Fruit fly (Drosophila melanogaster) whole organism, embryonic: ENCODE data around the gene mop.
A peak's percentile ranks its signal among the peaks of the same experiment; 100 is the strongest.

Experiments
- Asciz ChIP-seq: fragments of 200-800 bp; sonication (Bioruptor generic); optimal IDR thresholded peaks from 2 replicates; lab custom pipeline; 2017; ENCODE audit warnings: missing biosample characterization, mild to moderate bottlenecking, missing genetic modification characterization, missing genetic modification reagents
- Blimp-1 ChIP-seq: fragments of 200-800 bp; sonication (Bioruptor generic); optimal IDR thresholded peaks from 3 replicates; lab custom pipeline; 2018; ENCODE audit warnings: missing biosample characterization, missing genetic modification characterization, mild to moderate bottlenecking, moderate library complexity, missing genetic modification reagents
- C15 ChIP-seq: fragments of 200-800 bp; sonication (Bioruptor generic); IDR thresholded peaks from 3 replicates; pipeline ENCODE4 v1.3.6; 2022; ENCODE audit warnings: missing biosample characterization, missing genetic modification characterization
- CG10462 ChIP-seq: fragments of 200-800 bp; sonication (Bioruptor generic); optimal IDR thresholded peaks from 2 replicates; lab custom pipeline; 2016; ENCODE audit warnings: missing biosample characterization, missing genetic modification characterization
- CG10654 ChIP-seq: fragments of 200-800 bp; sonication (Bioruptor generic); optimal IDR thresholded peaks from 2 replicates; lab custom pipeline; 2016; ENCODE audit warnings: missing biosample characterization, missing genetic modification characterization
- CG12299 ChIP-seq: fragments of 200-800 bp; sonication (Bioruptor generic); optimal IDR thresholded peaks from 2 replicates; lab custom pipeline; 2018; ENCODE audit warnings: missing biosample characterization, mild to moderate bottlenecking, missing genetic modification characterization
- CG1233 ChIP-seq: fragments of 200-800 bp; sonication (Bioruptor generic); optimal IDR thresholded peaks from 4 replicates; lab custom pipeline; 2018; ENCODE audit warnings: missing biosample characterization, mild to moderate bottlenecking, missing genetic modification characterization
- CG13424 ChIP-seq: fragments of 200-800 bp; sonication (Bioruptor generic); optimal IDR thresholded peaks from 2 replicates; lab custom pipeline; 2019; ENCODE audit warnings: missing biosample characterization, mild to moderate bottlenecking, missing genetic modification characterization, moderate library complexity
- CG13775 ChIP-seq: fragments of 200-800 bp; sonication (Bioruptor generic); optimal IDR thresholded peaks from 3 replicates; lab custom pipeline; 2017; ENCODE audit warnings: missing biosample characterization, mild to moderate bottlenecking, missing genetic modification characterization
- CG14667 ChIP-seq: fragments of 200-800 bp; sonication (Bioruptor generic); IDR thresholded peaks from 2 replicates; pipeline ENCODE4 v1.3.6; 2022; ENCODE audit warnings: missing biosample characterization, missing genetic modification characterization
- CG15696 ChIP-seq: fragments of 200-800 bp; sonication (Bioruptor generic); optimal IDR thresholded peaks from 2 replicates; lab custom pipeline; 2019; ENCODE audit warnings: missing biosample characterization, mild to moderate bottlenecking, missing genetic modification characterization, moderate library complexity
- CG1603 ChIP-seq: fragments of 200-800 bp; sonication (Bioruptor generic); optimal IDR thresholded peaks from 2 replicates; lab custom pipeline; 2019; ENCODE audit warnings: missing biosample characterization, mild to moderate bottlenecking, missing genetic modification characterization, moderate library complexity
- CG18599 ChIP-seq: fragments of 200-800 bp; sonication (Bioruptor generic); optimal IDR thresholded peaks from 3 replicates; lab custom pipeline; 2017; ENCODE audit warnings: missing biosample characterization, missing genetic modification characterization, mild to moderate bottlenecking, moderate library complexity, missing genetic modification reagents
- CG2120 ChIP-seq: fragments of 200-800 bp; sonication (Bioruptor generic); optimal IDR thresholded peaks from 3 replicates; lab custom pipeline; 2016; ENCODE audit warnings: missing biosample characterization, missing genetic modification characterization
- CG2199 ChIP-seq: fragments of 200-800 bp; sonication (Bioruptor generic); IDR thresholded peaks from 3 replicates; pipeline ENCODE4 v1.3.6; 2022; ENCODE audit warnings: missing biosample characterization, missing genetic modification characterization
- CG2202 ChIP-seq: fragments of 200-800 bp; sonication (Bioruptor generic); optimal IDR thresholded peaks from 2 replicates; lab custom pipeline; 2018; ENCODE audit warnings: missing biosample characterization, mild to moderate bottlenecking, missing genetic modification characterization
- CG2678 ChIP-seq: fragments of 200-800 bp; sonication (Bioruptor generic); optimal IDR thresholded peaks from 3 replicates; lab custom pipeline; 2019; ENCODE audit warnings: missing biosample characterization, mild to moderate bottlenecking, missing genetic modification characterization, moderate library complexity
- CG31224 ChIP-seq: fragments of 200-800 bp; sonication (Bioruptor generic); IDR thresholded peaks from 2 replicates; pipeline ENCODE4 v1.3.6; 2022; ENCODE audit warnings: missing biosample characterization, missing genetic modification characterization
- CG4282 ChIP-seq: fragments of 200-800 bp; sonication (Bioruptor generic); optimal IDR thresholded peaks from 2 replicates; lab custom pipeline; 2016; ENCODE audit warnings: missing biosample characterization, missing genetic modification characterization
- CG4360 ChIP-seq: fragments of 200-800 bp; sonication (Bioruptor generic); IDR thresholded peaks from 2 replicates; pipeline ENCODE4 v1.3.6; 2022; ENCODE audit warnings: missing biosample characterization, missing genetic modification characterization
- CG43689 ChIP-seq: fragments of 200-800 bp; sonication (Bioruptor generic); IDR thresholded peaks from 2 replicates; pipeline ENCODE4 v1.3.6; 2022; ENCODE audit warnings: missing biosample characterization, missing genetic modification characterization
- CG8290 ChIP-seq, 3 experiments: fragments of 200-800 bp; sonication (Bioruptor generic); optimal IDR thresholded peaks; 2 replicates each; lab custom pipeline; 2016 to 2019; ENCODE audit warnings: missing biosample characterization in 3 of 3, missing genetic modification characterization in 3 of 3, mild to moderate bottlenecking in 2 of 3, moderate library complexity in 1 of 3
- CrebB ChIP-seq: fragments of 200-800 bp; sonication (Bioruptor generic); optimal IDR thresholded peaks from 3 replicates; lab custom pipeline; 2018; ENCODE audit warnings: missing biosample characterization, mild to moderate bottlenecking, missing genetic modification characterization
- Drgx ChIP-seq: fragments of 200-800 bp; sonication (Bioruptor generic); IDR thresholded peaks from 2 replicates; pipeline ENCODE4 v1.3.6; 2022; ENCODE audit warnings: missing biosample characterization, missing genetic modification characterization
- Elba2 ChIP-seq: fragments of 200-800 bp; sonication (Bioruptor generic); optimal IDR thresholded peaks from 3 replicates; lab custom pipeline; 2016; ENCODE audit warnings: missing biosample characterization, missing genetic modification characterization
- Fer2 ChIP-seq: fragments of 200-800 bp; sonication (Bioruptor generic); optimal IDR thresholded peaks from 2 replicates; lab custom pipeline; 2018; ENCODE audit warnings: missing biosample characterization, mild to moderate bottlenecking, missing genetic modification characterization, moderate library complexity
- H15 ChIP-seq: fragments of 200-800 bp; sonication (Bioruptor generic); IDR thresholded peaks from 3 replicates; pipeline ENCODE4 v1.3.6; 2022; ENCODE audit warnings: missing biosample characterization, missing genetic modification characterization
- Med ChIP-seq: fragments of 200-800 bp; sonication (Bioruptor generic); peaks from one replicate; lab custom pipeline; 2016; ENCODE audit warnings: missing biosample characterization, missing genetic modification characterization, mild to moderate bottlenecking, inconsistent platforms, moderate library complexity
- Mrtf ChIP-seq: fragments of 200-800 bp; sonication (Bioruptor generic); IDR thresholded peaks from 3 replicates; pipeline ENCODE4 v1.3.6; 2022; ENCODE audit warnings: missing biosample characterization, missing genetic modification characterization
- NFAT ChIP-seq: fragments of 200-800 bp; sonication (Bioruptor generic); IDR thresholded peaks from 2 replicates; pipeline ENCODE4 v1.3.6; 2022; ENCODE audit warnings: missing biosample characterization, missing genetic modification characterization
- Sox100B ChIP-seq: fragments of 200-800 bp; sonication (Bioruptor generic); optimal IDR thresholded peaks from 3 replicates; lab custom pipeline; 2018; ENCODE audit warnings: missing biosample characterization, mild to moderate bottlenecking, missing genetic modification characterization
- amos ChIP-seq: fragments of 200-800 bp; sonication (Bioruptor generic); IDR thresholded peaks from 2 replicates; pipeline ENCODE4 v1.3.6; 2022; ENCODE audit warnings: missing biosample characterization, missing genetic modification characterization; ENCODE audit not compliant: partially characterized antibody
- bab2 ChIP-seq: fragments of 200-800 bp; sonication (Bioruptor generic); optimal IDR thresholded peaks from 2 replicates; lab custom pipeline; 2016; ENCODE audit warnings: missing biosample characterization, missing genetic modification characterization
- chm ChIP-seq: fragments of 200-800 bp; sonication (Bioruptor generic); IDR thresholded peaks from 2 replicates; pipeline ENCODE4 v1.3.6; 2022; ENCODE audit warnings: missing biosample characterization, missing genetic modification characterization
- dan ChIP-seq: fragments of 200-800 bp; sonication (Bioruptor generic); IDR thresholded peaks from 2 replicates; pipeline ENCODE4 v1.3.6; 2022; ENCODE audit warnings: missing biosample characterization, missing genetic modification characterization
- disco-r ChIP-seq: fragments of 200-800 bp; sonication (Bioruptor generic); optimal IDR thresholded peaks from 2 replicates; lab custom pipeline; 2016; ENCODE audit warnings: missing biosample characterization, missing genetic modification characterization
- dm ChIP-seq: fragments of 200-800 bp; sonication (Bioruptor generic); optimal IDR thresholded peaks from 3 replicates; lab custom pipeline; 2016; ENCODE audit warnings: missing biosample characterization, missing genetic modification characterization
- ems ChIP-seq: fragments of 200-800 bp; sonication (Bioruptor generic); optimal IDR thresholded peaks from 3 replicates; lab custom pipeline; 2016; ENCODE audit warnings: missing biosample characterization, missing genetic modification characterization
- gt ChIP-seq: fragments of 200-800 bp; sonication (Bioruptor generic); IDR thresholded peaks from 2 replicates; pipeline ENCODE4 v1.3.6; 2022; ENCODE audit warnings: missing biosample characterization, missing genetic modification characterization
- jigr1 ChIP-seq: fragments of 200-800 bp; sonication (Bioruptor generic); IDR thresholded peaks from 3 replicates; pipeline ENCODE4 v1.3.6; 2022; ENCODE audit warnings: missing biosample characterization, missing genetic modification characterization
- kah ChIP-seq: fragments of 200-800 bp; sonication (Bioruptor generic); optimal IDR thresholded peaks from 2 replicates; lab custom pipeline; 2018; ENCODE audit warnings: missing biosample characterization, mild to moderate bottlenecking, missing genetic modification characterization
- nmo ChIP-seq: fragments of 200-800 bp; sonication (Bioruptor generic); optimal IDR thresholded peaks from 2 replicates; lab custom pipeline; 2018; ENCODE audit warnings: missing biosample characterization, mild to moderate bottlenecking, missing genetic modification characterization, moderate library complexity
- peb ChIP-seq: fragments of 200-800 bp; sonication (Bioruptor generic); IDR thresholded peaks from 2 replicates; pipeline ENCODE4 v1.3.6; 2022; ENCODE audit warnings: missing biosample characterization, missing genetic modification characterization
- prd ChIP-seq, 3 experiments: fragments of >200 bp in 2 of 3; fragments of 200-800 bp in 1 of 3; sonication (Bioruptor generic) in 1 of 3; optimal IDR thresholded peaks in 2 of 3; IDR thresholded peaks in 1 of 3; 2 replicates in 2 of 3; 3 replicates in 1 of 3; pipeline versions ENCODE4 v1.3.6 to Lab custom; 2017 to 2022; ENCODE audit warnings: missing biosample characterization in 1 of 3, missing genetic modification characterization in 1 of 3
- repo ChIP-seq: fragments of 200-800 bp; sonication (Bioruptor generic); optimal IDR thresholded peaks from 2 replicates; lab custom pipeline; 2016; ENCODE audit warnings: missing biosample characterization, missing genetic modification characterization
- sqz ChIP-seq: fragments of 200-800 bp; sonication (Bioruptor generic); optimal IDR thresholded peaks from 3 replicates; lab custom pipeline; 2018; ENCODE audit warnings: missing biosample characterization, mild to moderate bottlenecking, missing genetic modification characterization
- toy ChIP-seq: fragments of 200-800 bp; sonication (Bioruptor generic); IDR thresholded peaks from 2 replicates; pipeline ENCODE4 v1.3.6; 2022; ENCODE audit warnings: missing biosample characterization, missing genetic modification characterization
- unc-4 ChIP-seq: fragments of 200-800 bp; sonication (Bioruptor generic); IDR thresholded peaks from 2 replicates; pipeline ENCODE4 v1.3.6; 2022; ENCODE audit warnings: missing biosample characterization, missing genetic modification characterization; ENCODE audit not compliant: partially characterized antibody
- zf30C ChIP-seq: fragments of 200-800 bp; sonication (Bioruptor generic); optimal IDR thresholded peaks from 3 replicates; lab custom pipeline; 2018; ENCODE audit warnings: missing biosample characterization, mild to moderate bottlenecking, missing genetic modification characterization

Gene mop

DNA sequence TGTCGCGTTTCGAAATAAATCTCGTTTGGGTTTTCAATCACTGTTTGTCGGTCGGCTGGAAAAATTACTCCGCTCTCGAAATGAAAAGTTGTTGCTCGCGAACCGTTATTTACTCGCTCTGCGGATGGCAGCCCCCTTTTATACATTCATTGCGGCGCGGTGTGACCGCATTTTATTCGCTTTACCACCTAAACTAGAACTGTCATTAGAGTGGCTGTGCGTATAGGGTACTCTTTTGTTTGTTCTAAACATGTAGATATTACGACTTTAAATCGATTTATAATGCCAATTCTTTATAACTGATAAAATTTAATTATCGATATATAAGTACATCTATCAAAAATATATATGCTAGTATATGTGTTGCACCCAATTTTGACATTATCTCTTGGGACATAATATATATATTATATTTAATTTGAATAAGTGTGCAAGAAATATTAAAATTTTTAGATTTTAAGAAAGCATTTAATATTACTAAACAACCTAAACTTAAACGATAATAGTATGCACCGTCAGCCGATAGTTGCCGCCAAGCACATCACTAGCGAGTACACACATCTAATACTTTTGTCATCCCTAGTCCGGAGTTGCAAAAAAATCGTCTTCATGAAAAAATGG lies 10.4 kb upstream of the mop start, which contains the start of the genes bmm and Tdrd3 (continued):
- TF ChIP-seq jigr1 (GFP tag; lab: Robert Waterston, UW) (peak; percentile 71; the same call in 1 of the 3 replicates), Fer2 (tag; lab: Kevin White, UChicago) (peak; percentile 80), CG4282 (no peak), C15 (no peak), dan (no peak), Drgx (GFP tag; lab: Robert Waterston, UW) (peak; percentile 50; the same call in 1 of the 2 replicates), CG2199 (GFP tag; lab: Robert Waterston, UW) (peak; percentile 7; the same call in 1 of the 3 replicates), Asciz (GFP tag; lab: Kevin White, UChicago) (peak; percentile 63), Elba2 (peak; percentile 36), unc-4 (peak; percentile 82), Med (GFP tag; lab: Kevin White, UChicago) (peak; percentile 84), gt (GFP tag; lab: Robert Waterston, UW) (peak; percentile 42; the same call in 1 of the 2 replicates), toy (no peak), disco-r (GFP tag; lab: Kevin White, UChicago) (peak; percentile 40), CG1603 (tag; lab: Kevin White, UChicago) (peak; percentile 22), prd (optimal IDR thresholded peaks at IDR 0.05; lab: Kevin White, UChicago) (no peak), prd (GFP tag; IDR thresholded peaks at IDR 0.05; lab: Robert Waterston, UW) (peak; percentile 82; the same call in 2 of the 3 replicates), CG2120 (GFP tag; lab: Kevin White, UChicago) (peak; percentile 84), CG13424 (peak; percentile 91), nmo (GFP tag; lab: Kevin White, UChicago) (peak; percentile 93), CG8290 (GFP tag; optimal IDR thresholded peaks at IDR 0.05; lab: Kevin White, UChicago) (peak; percentile 89), CG8290 (tag; optimal IDR thresholded peaks at IDR 0.05; lab: Kevin White, UChicago) (peak; percentile 62 to 83), repo (GFP tag; lab: Kevin White, UChicago) (peak; percentile 20), dm (GFP tag; lab: Kevin White, UChicago) (no peak), CG10654 (GFP tag; lab: Kevin White, UChicago) (peak; percentile 82), CrebB (tag; lab: Kevin White, UChicago) (peak; percentile 51), CG1233 (GFP tag; lab: Kevin White, UChicago) (peak; percentile 71), NFAT (GFP tag; lab: Robert Waterston, UW) (peak; percentile 89), Blimp-1 (GFP tag; lab: Kevin White, UChicago) (peak; percentile 77), CG12299 (tag; lab: Kevin White, UChicago) (peak; percentile 53), CG13775 (GFP tag; lab: Kevin White, UChicago) (peak; percentile 90), CG31224 (GFP tag; lab: Robert Waterston, UW) (peak; percentile 69), kah (GFP tag; lab: Kevin White, UChicago) (peak; percentile 48), amos (GFP tag; lab: Robert Waterston, UW) (peak; percentile 91), bab2 (peak; percentile 65), CG4360 (GFP tag; lab: Robert Waterston, UW) (no peak), chm (GFP tag; lab: Robert Waterston, UW) (peak; percentile 76), CG14667 (GFP tag; lab: Robert Waterston, UW) (peak; percentile 50), H15 (GFP tag; lab: Robert Waterston, UW) (peak; percentile 79; the same call in 2 of the 3 replicates), peb (no peak), Sox100B (GFP tag; lab: Kevin White, UChicago) (peak; percentile 86), Mrtf (GFP tag; lab: Robert Waterston, UW) (peak; percentile 65; the same call in 2 of the 3 replicates), CG2202 (no peak), CG15696 (tag; lab: Kevin White, UChicago) (peak; percentile 87), ems (GFP tag; lab: Kevin White, UChicago) (no peak), CG43689 (GFP tag; lab: Robert Waterston, UW) (no peak), CG18599 (GFP tag; lab: Kevin White, UChicago) (peak; percentile 89), CG2678 (tag; lab: Kevin White, UChicago) (peak; percentile 91), zf30C (GFP tag; lab: Kevin White, UChicago) (no peak), sqz (GFP tag; lab: Kevin White, UChicago) (peak; percentile 90), CG10462 (GFP tag; lab: Kevin White, UChicago) (peak; percentile 64)
